Worm (Caenorhabditis elegans): ENCODE data around the gene ZK1248.15.

The ZK1248.15 gene

DNA sequence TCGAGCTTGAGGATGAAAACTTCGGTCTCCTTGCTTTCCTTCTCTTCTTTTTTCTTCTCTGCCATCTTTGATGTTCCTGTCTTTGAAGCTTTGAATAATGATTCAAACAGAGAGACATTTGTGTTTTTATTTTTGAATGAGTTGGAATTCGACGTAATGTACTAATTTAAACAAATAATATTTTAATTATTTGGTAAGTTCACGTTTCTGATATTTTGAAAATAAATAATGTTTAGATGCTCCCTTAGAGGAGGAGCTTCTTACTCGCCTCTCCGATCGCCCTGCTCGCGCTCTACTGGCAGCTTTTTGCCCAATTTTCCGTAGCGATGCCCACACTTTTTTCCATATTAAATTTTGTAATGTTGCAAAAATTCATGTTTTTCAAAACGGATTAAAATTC lies 37.3 kb downstream of the ZK1248.15 start, which contains the start of the genes K05F1.9 and K05F1.1:
Gene K05F1.9 (minus strand): TSS at position 101 of the 400 bp plus-strand sequence.
Gene K05F1.1 (plus strand): TSS at position 308 of the 400 bp plus-strand sequence.
- no peak for TF ChIP-seq zag-1 (tag; optimal IDR thresholded peaks at IDR 0.05)
- no peak for TF ChIP-seq tbx-2 (tag; optimal IDR thresholded peaks at IDR 0.05)
- TF ChIP-seq ama-1 (optimal IDR thresholded peaks at IDR 0.05), result no peak
- TF ChIP-seq pqm-1 (tag; optimal IDR thresholded peaks at IDR 0.05), result no peak
- TF ChIP-seq ceh-82 (tag; optimal IDR thresholded peaks at IDR 0.05), result no peak
- no peak for TF ChIP-seq nhr-76 (tag; optimal IDR thresholded peaks at IDR 0.05)
- no peak for TF ChIP-seq hmg-11 (tag; optimal IDR thresholded peaks at IDR 0.05)
- TF ChIP-seq ztf-4 (tag; optimal IDR thresholded peaks at IDR 0.05), result no peak
- TF ChIP-seq aly-2 (tag; optimal IDR thresholded peaks at IDR 0.05), result no peak

DNA sequence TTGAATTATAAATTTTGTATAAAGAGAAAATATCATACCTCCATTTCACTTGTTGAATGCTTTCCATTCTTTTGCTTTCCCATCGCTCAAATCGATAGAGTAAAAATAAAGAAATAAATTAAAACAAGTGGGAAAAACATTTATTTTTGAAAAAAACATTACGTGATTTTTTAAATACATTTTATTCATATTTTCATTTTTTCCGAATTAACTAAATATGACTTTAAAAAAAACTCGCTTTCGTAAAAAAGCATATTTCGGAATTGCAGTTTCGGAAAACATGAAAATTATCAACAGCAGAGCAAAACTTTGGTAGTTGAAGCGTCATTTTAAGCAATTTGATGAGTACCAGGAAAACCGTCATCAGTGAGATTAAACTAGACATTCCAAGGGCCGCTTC lies 38.8 kb downstream of the ZK1248.15 start, which contains the start of gene K05F1.8:
Gene K05F1.8 (minus strand): TSS at position 101 of the 400 bp plus-strand sequence.
- TF ChIP-seq mml-1 (tag; optimal IDR thresholded peaks at IDR 0.05) (no peak), elt-1 (tag; optimal IDR thresholded peaks at IDR 0.05) (no peak), jun-1 (tag; optimal IDR thresholded peaks at IDR 0.05) (no peak), ztf-4 (tag; optimal IDR thresholded peaks at IDR 0.05) (no peak), ceh-82 (tag; optimal IDR thresholded peaks at IDR 0.05) (no peak), aly-2 (tag; optimal IDR thresholded peaks at IDR 0.05) (no peak), nhr-23 (tag; optimal IDR thresholded peaks at IDR 0.05) (no peak), tbx-2 (tag; optimal IDR thresholded peaks at IDR 0.05) (no peak), fos-1 (tag; optimal IDR thresholded peaks at IDR 0.05) (no peak), nfya-1 (tag; optimal IDR thresholded peaks at IDR 0.05; ENCODE audit: insufficient read depth) (no peak), nhr-237 (tag; optimal IDR thresholded peaks at IDR 0.05) (no peak), unc-39 (tag; optimal IDR thresholded peaks at IDR 0.05) (no peak), snpc-4 (tag; optimal IDR thresholded peaks at IDR 0.05) (no peak), daf-12 (tag; optimal IDR thresholded peaks at IDR 0.05) (no peak), mdl-1 (tag; optimal IDR thresholded peaks at IDR 0.05) (no peak), pqm-1 (tag; optimal IDR thresholded peaks at IDR 0.05) (no peak), unc-62 (GFP tag; optimal IDR thresholded peaks at IDR 0.05) (no peak)

DNA sequence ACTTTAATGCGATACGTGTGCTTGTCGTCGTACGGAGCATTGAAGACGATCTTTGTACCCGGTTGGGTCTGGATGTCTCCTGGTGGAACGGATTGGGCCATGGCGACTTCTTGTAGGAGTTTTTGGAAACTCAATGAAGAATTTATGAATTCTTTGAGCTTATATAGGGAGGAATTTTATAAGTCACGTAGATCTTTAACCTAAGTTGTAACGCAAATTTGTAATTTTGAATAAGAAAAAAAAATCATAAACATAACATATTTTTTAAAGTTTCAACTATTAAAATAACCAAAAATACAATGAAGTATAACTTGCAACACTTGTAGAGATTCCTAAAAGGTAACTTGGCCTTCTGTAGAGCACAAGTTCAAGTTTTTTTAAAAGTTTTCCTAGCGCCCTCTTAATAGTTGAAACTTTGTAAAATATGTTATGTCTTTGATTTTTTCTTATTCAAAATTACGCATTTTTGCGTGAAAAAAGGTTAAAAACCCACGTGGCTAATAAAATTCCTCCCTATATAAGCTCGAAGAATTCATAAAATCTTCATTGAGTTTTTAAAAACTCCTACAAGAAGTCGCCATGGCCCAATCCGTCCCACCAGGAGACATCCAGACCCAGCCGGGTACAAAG lies 40.9 kb downstream of the ZK1248.15 start, which contains the start of the genes msp-63 and msp-142:
Gene msp-63 (minus strand): TSS at position 101 of the 630 bp plus-strand sequence.
Gene msp-142 (plus strand): TSS at position 580 of the 630 bp plus-strand sequence.
- TF ChIP-seq zag-1 (tag; optimal IDR thresholded peaks at IDR 0.05) (no peak), unc-62 (GFP tag; optimal IDR thresholded peaks at IDR 0.05) (no peak), ceh-16 (tag; optimal IDR thresholded peaks at IDR 0.05) (no peak), ceh-28 (tag; optimal IDR thresholded peaks at IDR 0.05) (no peak), nhr-76 (tag; optimal IDR thresholded peaks at IDR 0.05) (no peak), elt-2 (tag; optimal IDR thresholded peaks at IDR 0.05) (no peak)

DNA sequence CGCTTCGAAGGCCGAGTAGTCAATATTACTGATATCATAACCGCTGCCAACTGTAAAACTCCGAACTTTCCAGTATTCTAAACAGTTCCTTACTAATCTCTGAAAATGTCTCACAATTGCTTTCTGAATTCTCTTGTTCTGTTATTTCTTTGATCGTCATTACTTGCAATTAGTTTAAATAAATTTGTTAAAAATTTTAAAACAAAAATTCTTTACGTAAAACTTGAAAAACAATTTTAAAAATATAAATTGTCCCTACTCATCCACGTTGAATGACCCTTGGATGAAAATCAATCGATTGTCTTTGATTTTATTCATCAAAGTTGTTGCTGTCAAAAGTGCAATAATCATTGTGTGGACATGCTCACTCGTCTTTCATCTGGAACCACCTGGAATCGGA lies 44.2 kb downstream of the ZK1248.15 start, which contains the start of gene acdh-8:
Gene acdh-8 (plus strand): TSS at position 301 of the 400 bp plus-strand sequence.
- no peak for TF ChIP-seq egl-5 (tag; optimal IDR thresholded peaks at IDR 0.05)
- no peak for TF ChIP-seq ama-1 (optimal IDR thresholded peaks at IDR 0.05)
- TF ChIP-seq ztf-4 (tag; optimal IDR thresholded peaks at IDR 0.05), result no peak
- no peak for TF ChIP-seq pha-4 (tag; optimal IDR thresholded peaks at IDR 0.05)
- no peak for TF ChIP-seq mml-1 (tag; optimal IDR thresholded peaks at IDR 0.05)
- TF ChIP-seq sea-2 (GFP tag; optimal IDR thresholded peaks at IDR 0.05), result no peak
- no peak for TF ChIP-seq aly-2 (tag; optimal IDR thresholded peaks at IDR 0.05)
- TF ChIP-seq pqm-1 (tag; optimal IDR thresholded peaks at IDR 0.05), result no peak
- TF ChIP-seq nhr-28 (tag; optimal IDR thresholded peaks at IDR 0.05), result no peak
- no peak for TF ChIP-seq tbx-2 (tag; optimal IDR thresholded peaks at IDR 0.05)
- no peak for TF ChIP-seq mdl-1 (tag; optimal IDR thresholded peaks at IDR 0.05)
- TF ChIP-seq zag-1 (tag; optimal IDR thresholded peaks at IDR 0.05), result no peak
- no peak for TF ChIP-seq eor-1 (tag; optimal IDR thresholded peaks at IDR 0.05)

DNA sequence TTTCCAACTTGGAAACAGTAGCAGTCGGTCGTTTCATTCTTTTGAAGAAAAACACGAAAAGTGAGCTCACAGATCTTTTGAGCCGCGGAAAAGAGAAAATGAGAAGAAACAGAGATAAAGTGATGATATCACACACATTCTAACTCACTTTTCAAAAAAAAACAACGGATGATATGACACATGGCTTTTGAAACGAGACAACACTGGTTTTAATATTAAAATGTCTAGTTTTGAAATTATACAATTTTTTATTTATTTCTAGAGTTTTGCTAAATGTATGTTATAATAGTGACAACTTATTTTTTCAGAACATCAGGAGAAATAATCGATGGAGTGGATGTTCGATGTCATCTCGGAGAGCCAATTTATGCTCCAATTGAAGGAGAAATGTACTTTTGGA lies 45.9 kb downstream of the ZK1248.15 start, which contains the start of gene K05F1.14:
Gene K05F1.14 (minus strand): TSS at position 101 of the 400 bp plus-strand sequence.
- TF ChIP-seq ztf-11 (tag; optimal IDR thresholded peaks at IDR 0.05), result no peak
- TF ChIP-seq nhr-12 (tag; optimal IDR thresholded peaks at IDR 0.05), result no peak
- no peak for TF ChIP-seq ceh-9 (tag; optimal IDR thresholded peaks at IDR 0.05)
- no peak for TF ChIP-seq ceh-82 (tag; optimal IDR thresholded peaks at IDR 0.05)
- TF ChIP-seq fkh-2 (tag; optimal IDR thresholded peaks at IDR 0.05), result no peak
- TF ChIP-seq unc-39 (tag; optimal IDR thresholded peaks at IDR 0.05), result no peak
- TF ChIP-seq tbx-2 (tag; optimal IDR thresholded peaks at IDR 0.05), result no peak
- no peak for TF ChIP-seq zag-1 (tag; optimal IDR thresholded peaks at IDR 0.05)
- no peak for TF ChIP-seq ZK546.5 (tag; optimal IDR thresholded peaks at IDR 0.05)
- TF ChIP-seq nfya-1 (tag; optimal IDR thresholded peaks at IDR 0.05; ENCODE audit: insufficient read depth), result no peak
- TF ChIP-seq ceh-16 (tag; optimal IDR thresholded peaks at IDR 0.05), result no peak
- TF ChIP-seq nhr-67 (tag; optimal IDR thresholded peaks at IDR 0.05), result no peak
